Fruit fly (Drosophila melanogaster): ENCODE results near the gene CG1354.

dm6 chrX:9778545-9778944 lies at the start of gene CG1354:
- TF ChIP-seq cyc (GFP tag; optimal IDR thresholded peaks at IDR 0.05) (peak; percentile 68), CG6276 (GFP tag; optimal IDR thresholded peaks at IDR 0.05) (no peak), spab (GFP tag; optimal IDR thresholded peaks at IDR 0.05) (no peak), Sox15 (GFP tag; optimal IDR thresholded peaks at IDR 0.05) (no peak), Gug (GFP tag; IDR thresholded peaks at IDR 0.05) (no peak), Ets21C (GFP tag; optimal IDR thresholded peaks at IDR 0.05) (no peak)

Data from whole organism, prepupa.